Worm (Caenorhabditis elegans): ENCODE measurements around the gene F41H10.5.
A peak's percentile ranks its signal among the peaks of the same experiment; 100 is the strongest.

Gene F41H10.5

ce11 chrIV:5393566-5393965 lies 32.9 kb downstream of the F41H10.5 start (continued):
- TF ChIP-seq hlh-30 (tag; optimal IDR thresholded peaks at IDR 0.05; ENCODE audit: insufficient read depth) = peak; percentile 62
- TF ChIP-seq spr-3 (GFP tag; optimal IDR thresholded peaks at IDR 0.05) = no peak
- TF ChIP-seq php-3 (GFP tag; IDR thresholded peaks at IDR 0.05) = no peak
- no peak for TF ChIP-seq unc-130 (GFP tag; optimal IDR thresholded peaks at IDR 0.05)
- no peak for TF ChIP-seq F44E2.7 (GFP tag; IDR thresholded peaks at IDR 0.05)
- no peak for TF ChIP-seq lim-7 (GFP tag; IDR thresholded peaks at IDR 0.05)
- TF ChIP-seq gei-8 (GFP tag; optimal IDR thresholded peaks at IDR 0.05) = no peak
- peak; percentile 63 for TF ChIP-seq mdt-29 (GFP tag; IDR thresholded peaks at IDR 0.05)
- peak; percentile 34; the same call in 1 of the 2 replicates for TF ChIP-seq lin-38 (GFP tag; IDR thresholded peaks at IDR 0.05)
- no peak for TF ChIP-seq ceh-82 (tag; optimal IDR thresholded peaks at IDR 0.05)
- no peak for TF ChIP-seq zfp-2 (tag; optimal IDR thresholded peaks at IDR 0.05)
- no peak for TF ChIP-seq nhr-10 (tag; optimal IDR thresholded peaks at IDR 0.05)
- no peak for TF ChIP-seq nhr-237 (tag; optimal IDR thresholded peaks at IDR 0.05)
- no peak for TF ChIP-seq arid-1 (GFP tag; conservative IDR thresholded peaks at IDR 0.05)
- no peak for TF ChIP-seq lin-1 (GFP tag; IDR thresholded peaks at IDR 0.05)
- no peak for TF ChIP-seq ztf-7 (tag; optimal IDR thresholded peaks at IDR 0.05)
- no peak for TF ChIP-seq Y75B8A.6 (GFP tag; IDR thresholded peaks at IDR 0.05)
- TF ChIP-seq mxl-3 (GFP tag; optimal IDR thresholded peaks at IDR 0.05) = no peak
- TF ChIP-seq ceh-44 (GFP tag; IDR thresholded peaks at IDR 0.05) = no peak
- TF ChIP-seq hmg-1.1 (GFP tag; IDR thresholded peaks at IDR 0.05) = no peak
- no peak for TF ChIP-seq zfp-3 (GFP tag; conservative IDR thresholded peaks at IDR 0.05)
- no peak for TF ChIP-seq ces-1 (GFP tag; optimal IDR thresholded peaks at IDR 0.05)
- TF ChIP-seq ceh-62 (tag; optimal IDR thresholded peaks at IDR 0.05) = no peak
- TF ChIP-seq F26F4.8 (GFP tag; conservative IDR thresholded peaks at IDR 0.05) = no peak
- no peak for TF ChIP-seq mdl-1 (tag; optimal IDR thresholded peaks at IDR 0.05)
- no peak for TF ChIP-seq dmd-9 (GFP tag; IDR thresholded peaks at IDR 0.05)
- TF ChIP-seq nhr-48 (tag; optimal IDR thresholded peaks at IDR 0.05) = no peak
- TF ChIP-seq Y48G9A.11 (GFP tag; IDR thresholded peaks at IDR 0.05) = no peak
- TF ChIP-seq ZK546.5 (tag; optimal IDR thresholded peaks at IDR 0.05) = no peak
- no peak for TF ChIP-seq aly-2 (tag; optimal IDR thresholded peaks at IDR 0.05)
- TF ChIP-seq nhr-25 (tag; optimal IDR thresholded peaks at IDR 0.05; ENCODE audit: borderline replicate concordance, insufficient read depth) = no peak
- TF ChIP-seq T26A8.4 (GFP tag; IDR thresholded peaks at IDR 0.05) = no peak
- TF ChIP-seq fkh-10 (GFP tag; optimal IDR thresholded peaks at IDR 0.05) = no peak
- no peak for TF ChIP-seq F49E8.2 (tag; optimal IDR thresholded peaks at IDR 0.05; ENCODE audit: borderline replicate concordance)
- TF ChIP-seq Y5F2A.4 (GFP tag; optimal IDR thresholded peaks at IDR 0.05) = no peak
- no peak for TF ChIP-seq sdz-12 (GFP tag; optimal IDR thresholded peaks at IDR 0.05)
- no peak for TF ChIP-seq mxl-2 (GFP tag; conservative IDR thresholded peaks at IDR 0.05)
- TF ChIP-seq attf-4 (tag; optimal IDR thresholded peaks at IDR 0.05) = no peak
- no peak for TF ChIP-seq lin-13 (GFP tag; optimal IDR thresholded peaks at IDR 0.05)
- no peak for TF ChIP-seq tra-1 (GFP tag; IDR thresholded peaks at IDR 0.05)
- peak; percentile 22 for TF ChIP-seq nhr-77 (tag; optimal IDR thresholded peaks at IDR 0.05)
- TF ChIP-seq spr-1 (tag; optimal IDR thresholded peaks at IDR 0.05) = no peak
- no peak for TF ChIP-seq lir-3 (tag; optimal IDR thresholded peaks at IDR 0.05)
- no peak for TF ChIP-seq daf-8 (GFP tag; IDR thresholded peaks at IDR 0.05)
- TF ChIP-seq F10B5.3 (tag; optimal IDR thresholded peaks at IDR 0.05) = no peak
- TF ChIP-seq cey-2 (tag; optimal IDR thresholded peaks at IDR 0.05; ENCODE audit: borderline replicate concordance, insufficient read depth) = no peak
- TF ChIP-seq Y105C5A.15 (GFP tag; IDR thresholded peaks at IDR 0.05) = no peak
- no peak for TF ChIP-seq rbr-2 (tag; optimal IDR thresholded peaks at IDR 0.05)
- no peak for TF ChIP-seq nhr-42 (GFP tag; IDR thresholded peaks at IDR 0.05)
- no peak for TF ChIP-seq set-16 (GFP tag; IDR thresholded peaks at IDR 0.05)
- TF ChIP-seq unc-39 (tag; optimal IDR thresholded peaks at IDR 0.05) = no peak
- no peak for TF ChIP-seq nhr-11 (tag; optimal IDR thresholded peaks at IDR 0.05)

Measured in whole organism, L4 larva.